Fruit fly (Drosophila melanogaster) whole organism, embryonic: Measurements from ENCODE around the gene Bet3.

Source experiments
- Atf6 ChIP-seq: fragments of 200-800 bp; sonication (Bioruptor generic); IDR thresholded peaks from 2 replicates; pipeline ENCODE4 v1.3.6; 2022; ENCODE audit warnings: missing biosample characterization, missing genetic modification characterization
- BEAF-32 ChIP-seq: fragments of 200-800 bp; sonication (Bioruptor generic); optimal IDR thresholded peaks from 3 replicates; lab custom pipeline; 2017; ENCODE audit warnings: missing biosample characterization, missing genetic modification characterization, mild to moderate bottlenecking, moderate library complexity, missing genetic modification reagents
- CG1024 ChIP-seq: fragments of 200-800 bp; sonication (Bioruptor generic); IDR thresholded peaks from 2 replicates; pipeline ENCODE4 v1.3.6; 2022; ENCODE audit warnings: missing biosample characterization, missing genetic modification characterization
- CG10321 ChIP-seq: fragments of 200-800 bp; sonication (Bioruptor generic); IDR thresholded peaks from 2 replicates; pipeline ENCODE4 v1.3.6; 2022; ENCODE audit warnings: missing biosample characterization, missing genetic modification characterization
- CG11504 ChIP-seq: fragments of 200-800 bp; sonication (Bioruptor generic); optimal IDR thresholded peaks from 3 replicates; lab custom pipeline; 2019; ENCODE audit warnings: missing biosample characterization, mild to moderate bottlenecking, missing genetic modification characterization, moderate library complexity
- CG12299 ChIP-seq: fragments of 200-800 bp; sonication (Bioruptor generic); optimal IDR thresholded peaks from 2 replicates; lab custom pipeline; 2018; ENCODE audit warnings: missing biosample characterization, mild to moderate bottlenecking, missing genetic modification characterization
- CG12659 ChIP-seq: fragments of 200-800 bp; sonication (Bioruptor generic); optimal IDR thresholded peaks from 3 replicates; lab custom pipeline; 2017; ENCODE audit warnings: mild to moderate bottlenecking, missing biosample characterization, missing genetic modification reagents, missing genetic modification characterization
- CG15011 ChIP-seq: fragments of 200-800 bp; sonication (Bioruptor generic); optimal IDR thresholded peaks from 3 replicates; lab custom pipeline; 2018; ENCODE audit warnings: missing biosample characterization, mild to moderate bottlenecking, missing genetic modification characterization
- CG1602 ChIP-seq: fragments of 200-800 bp; sonication (Bioruptor generic); optimal IDR thresholded peaks from 3 replicates; lab custom pipeline; 2016; ENCODE audit warnings: missing biosample characterization, missing genetic modification characterization
- CG16813 ChIP-seq: fragments of 200-800 bp; sonication (Bioruptor generic); IDR thresholded peaks from 3 replicates; pipeline ENCODE4 v1.3.6; 2022; ENCODE audit warnings: missing biosample characterization, missing genetic modification characterization; ENCODE audit not compliant: partially characterized antibody
- CG17359 ChIP-seq: fragments of 200-800 bp; sonication (Bioruptor generic); optimal IDR thresholded peaks from 3 replicates; lab custom pipeline; 2018; ENCODE audit warnings: missing biosample characterization, mild to moderate bottlenecking, missing genetic modification characterization, moderate library complexity
- CG1792 ChIP-seq: fragments of 200-800 bp; sonication (Bioruptor generic); optimal IDR thresholded peaks from 2 replicates; lab custom pipeline; 2016; ENCODE audit warnings: missing biosample characterization, missing genetic modification characterization
- CG2116 ChIP-seq: fragments of 200-800 bp; sonication (Bioruptor generic); optimal IDR thresholded peaks from 3 replicates; lab custom pipeline; 2018; ENCODE audit warnings: missing biosample characterization, mild to moderate bottlenecking, missing genetic modification characterization
- CG32532 ChIP-seq: fragments of 200-800 bp; sonication (Bioruptor generic); IDR thresholded peaks from 2 replicates; pipeline ENCODE4 v1.3.6; 2022; ENCODE audit warnings: missing biosample characterization, missing genetic modification characterization
- CG3726 ChIP-seq: fragments of 200-800 bp; sonication (Bioruptor generic); IDR thresholded peaks from 3 replicates; pipeline ENCODE4, ENCODE4 v1.3.6; 2022; ENCODE audit warnings: missing biosample characterization, missing genetic modification characterization
- CG6254 ChIP-seq: fragments of 200-800 bp; sonication (Bioruptor generic); optimal IDR thresholded peaks from 3 replicates; lab custom pipeline; 2017; ENCODE audit warnings: mild to moderate bottlenecking, missing biosample characterization, missing genetic modification reagents, missing genetic modification characterization
- CG8478 ChIP-seq: fragments of >200 bp; optimal IDR thresholded peaks from 2 replicates; lab custom pipeline; 2018
- CG8924 ChIP-seq: fragments of 200-800 bp; optimal IDR thresholded peaks from 3 replicates; lab custom pipeline; 2019; ENCODE audit warnings: missing biosample characterization, mild to moderate bottlenecking, missing genetic modification characterization, moderate library complexity
- CG8944 ChIP-seq: fragments of 200-800 bp; sonication (Bioruptor generic); optimal IDR thresholded peaks from 3 replicates; lab custom pipeline; 2016; ENCODE audit warnings: missing biosample characterization, missing genetic modification characterization
- CG9215 ChIP-seq: fragments of 200-800 bp; sonication (Bioruptor generic); IDR thresholded peaks from 2 replicates; pipeline ENCODE4 v1.3.6; 2022; ENCODE audit warnings: missing biosample characterization, missing genetic modification characterization
- CG9609 ChIP-seq: fragments of 200-800 bp; sonication (Bioruptor generic); optimal IDR thresholded peaks from 3 replicates; lab custom pipeline; 2016; ENCODE audit warnings: missing biosample characterization, missing genetic modification characterization
- Camta ChIP-seq: fragments of 200-800 bp; sonication (Bioruptor generic); optimal IDR thresholded peaks from 2 replicates; lab custom pipeline; 2016; ENCODE audit warnings: missing biosample characterization, missing genetic modification characterization
- D19B ChIP-seq: fragments of 200-800 bp; sonication (Bioruptor generic); optimal IDR thresholded peaks from 2 replicates; lab custom pipeline; 2017; ENCODE audit warnings: missing biosample characterization, mild to moderate bottlenecking, missing genetic modification characterization
- Dad ChIP-seq: fragments of 200-800 bp; sonication (Bioruptor generic); optimal IDR thresholded peaks from 3 replicates; lab custom pipeline; 2016; ENCODE audit warnings: missing biosample characterization, missing genetic modification characterization
- Dfd ChIP-seq, 2 experiments: fragments of >200 bp; optimal IDR thresholded peaks; 2 replicates each; lab custom pipeline; 2017; ENCODE audit warnings: missing biosample characterization in 2 of 2, missing genetic modification characterization in 2 of 2
- Dll ChIP-seq: fragments of 200-800 bp; sonication (Bioruptor generic); IDR thresholded peaks from 4 replicates; pipeline ENCODE4 v1.3.6; 2022; ENCODE audit warnings: missing biosample characterization, missing genetic modification characterization; ENCODE audit not compliant: partially characterized antibody
- Dref ChIP-seq: fragments of 200-800 bp; sonication (Bioruptor generic); IDR thresholded peaks from 2 replicates; pipeline ENCODE4 v1.3.6; 2022; ENCODE audit warnings: missing biosample characterization, missing genetic modification characterization
- Drgx ChIP-seq: fragments of 200-800 bp; sonication (Bioruptor generic); IDR thresholded peaks from 2 replicates; pipeline ENCODE4 v1.3.6; 2022; ENCODE audit warnings: missing biosample characterization, missing genetic modification characterization
- HLH54F ChIP-seq: fragments of 200-800 bp; sonication (Bioruptor generic); optimal IDR thresholded peaks from 3 replicates; lab custom pipeline; 2016; ENCODE audit warnings: missing biosample characterization, missing genetic modification characterization
- Jarid2 ChIP-seq: fragments of 200-800 bp; sonication (Bioruptor generic); optimal IDR thresholded peaks from 3 replicates; lab custom pipeline; 2017; ENCODE audit warnings: mild to moderate bottlenecking, missing biosample characterization, missing genetic modification reagents, missing genetic modification characterization
- Kr ChIP-seq: fragments of 200-800 bp; sonication (Bioruptor generic); optimal IDR thresholded peaks from 2 replicates; lab custom pipeline; 2017; ENCODE audit warnings: missing biosample characterization, mild to moderate bottlenecking, missing genetic modification characterization
- Neu2 ChIP-seq: fragments of 200-800 bp; sonication (Bioruptor generic); optimal IDR thresholded peaks from 3 replicates; lab custom pipeline; 2016; ENCODE audit warnings: missing biosample characterization, missing genetic modification characterization, borderline replicate concordance
- Sin3A ChIP-seq: fragments of >200 bp; optimal IDR thresholded peaks from 2 replicates; lab custom pipeline; 2018
- Sry-δ ChIP-seq: fragments of 200-800 bp; sonication (Bioruptor generic); optimal IDR thresholded peaks from 2 replicates; lab custom pipeline; 2016; ENCODE audit warnings: missing biosample characterization, missing genetic modification characterization
- chinmo ChIP-seq: fragments of 200-800 bp; sonication (Bioruptor generic); IDR thresholded peaks from 4 replicates; pipeline ENCODE4 v1.3.6; 2022; ENCODE audit warnings: missing biosample characterization, missing genetic modification characterization; ENCODE audit not compliant: partially characterized antibody
- emc ChIP-seq: fragments of 200-800 bp; sonication (Bioruptor generic); optimal IDR thresholded peaks from 2 replicates; lab custom pipeline; 2016; ENCODE audit warnings: missing biosample characterization, missing genetic modification characterization
- ewg ChIP-seq: fragments of 200-800 bp; sonication (Bioruptor generic); optimal IDR thresholded peaks from 3 replicates; lab custom pipeline; 2017; ENCODE audit warnings: mild to moderate bottlenecking, missing biosample characterization, missing genetic modification reagents, missing genetic modification characterization
- fd64A ChIP-seq: fragments of 200-800 bp; sonication (Bioruptor generic); optimal IDR thresholded peaks from 3 replicates; lab custom pipeline; 2018; ENCODE audit warnings: missing biosample characterization, mild to moderate bottlenecking, missing genetic modification characterization
- gce ChIP-seq: fragments of 200-800 bp; sonication (Bioruptor generic); IDR thresholded peaks from 3 replicates; pipeline ENCODE4 v1.3.6; 2022; ENCODE audit warnings: missing biosample characterization, missing genetic modification characterization
- jumu ChIP-seq: fragments of 200-800 bp; sonication (Bioruptor generic); optimal IDR thresholded peaks from 3 replicates; lab custom pipeline; 2016; ENCODE audit warnings: missing biosample characterization, missing genetic modification characterization
- kah ChIP-seq: fragments of 200-800 bp; sonication (Bioruptor generic); optimal IDR thresholded peaks from 2 replicates; lab custom pipeline; 2018; ENCODE audit warnings: missing biosample characterization, mild to moderate bottlenecking, missing genetic modification characterization
- lbe ChIP-seq: fragments of 200-800 bp; sonication (Bioruptor generic); optimal IDR thresholded peaks from 2 replicates; lab custom pipeline; 2016; ENCODE audit warnings: missing biosample characterization, mild to moderate bottlenecking, missing genetic modification characterization
- lola ChIP-seq, 3 experiments: fragments of >200 bp in 2 of 3; fragments of 200-800 bp in 1 of 3; sonication (Bioruptor generic) in 1 of 3; optimal IDR thresholded peaks; 2 replicates each; lab custom pipeline; 2017 to 2019; ENCODE audit warnings: missing biosample characterization in 3 of 3, missing genetic modification characterization in 3 of 3, mild to moderate bottlenecking in 1 of 3, moderate library complexity in 1 of 3
- nmo ChIP-seq: fragments of 200-800 bp; sonication (Bioruptor generic); optimal IDR thresholded peaks from 2 replicates; lab custom pipeline; 2018; ENCODE audit warnings: missing biosample characterization, mild to moderate bottlenecking, missing genetic modification characterization, moderate library complexity
- otp ChIP-seq: fragments of 200-800 bp; sonication (Bioruptor generic); IDR thresholded peaks from 3 replicates; pipeline ENCODE4, ENCODE4 v1.3.6; 2022; ENCODE audit warnings: missing biosample characterization, missing genetic modification characterization
- pan ChIP-seq, 4 experiments: fragments of >200 bp in 3 of 4; fragments of 200-800 bp in 1 of 4; sonication (Bioruptor generic) in 1 of 4; optimal IDR thresholded peaks in 3 of 4; IDR thresholded peaks in 1 of 4; 2 replicates each; pipeline versions ENCODE4 v1.3.6 to Lab custom; 2017 to 2022; ENCODE audit warnings: missing biosample characterization in 2 of 4, missing genetic modification characterization in 2 of 4, mixed read lengths in 1 of 4
- sd ChIP-seq: fragments of 200-800 bp; sonication (Bioruptor generic); optimal IDR thresholded peaks from 3 replicates; lab custom pipeline; 2018; ENCODE audit warnings: missing biosample characterization, mild to moderate bottlenecking, missing genetic modification characterization, moderate library complexity
- vvl ChIP-seq: fragments of 200-800 bp; sonication (Bioruptor generic); IDR thresholded peaks from 2 replicates; pipeline ENCODE4 v1.3.6; 2022; ENCODE audit warnings: missing biosample characterization, missing genetic modification characterization
- z ChIP-seq: fragments of 200-800 bp; sonication (Bioruptor generic); IDR thresholded peaks from 3 replicates; pipeline ENCODE4 v1.3.6; 2022; ENCODE audit warnings: missing biosample characterization, missing genetic modification characterization

The Bet3 gene

DNA sequence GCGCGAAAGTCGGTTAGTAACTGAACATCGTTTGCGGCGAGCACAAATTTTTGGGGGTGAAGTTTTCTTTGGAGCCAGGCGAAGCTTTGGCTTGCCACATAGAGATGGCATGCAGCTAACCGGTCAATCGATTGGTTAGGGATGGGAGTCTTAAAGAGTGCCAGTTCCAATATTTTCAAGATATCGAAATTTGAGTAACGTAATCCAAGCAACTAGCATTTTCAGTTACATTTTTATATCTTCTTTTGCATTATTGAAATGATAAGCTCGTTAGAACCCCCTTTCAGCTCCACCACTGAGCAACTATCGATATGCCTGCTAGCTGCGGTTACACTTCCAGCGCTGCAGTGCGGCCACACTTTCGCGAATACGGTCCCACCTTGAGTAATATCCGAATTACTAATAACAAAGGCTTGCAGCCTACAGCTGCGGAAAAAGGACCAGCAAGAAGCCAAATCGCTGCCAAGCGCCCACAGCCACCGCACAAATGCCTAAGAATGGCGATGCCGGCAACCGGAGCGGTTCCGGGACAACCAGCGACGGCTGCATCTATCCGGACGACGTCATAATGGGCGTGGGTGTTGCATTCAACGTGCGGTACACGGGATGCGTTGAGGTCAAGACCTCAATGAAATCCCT is 15.3 kb downstream of the Bet3 start, which contains the start of the genes Atat and Shc (continued):
- TF ChIP-seq CG8924 (tag; lab: Kevin White, UChicago) (peak; percentile 98), chinmo (GFP tag; lab: Robert Waterston, UW) (peak; percentile 53; the same call in 2 of the 4 replicates), ewg (GFP tag; lab: Kevin White, UChicago) (peak; percentile 98), Dad (GFP tag; lab: Kevin White, UChicago) (peak; percentile 99), Kr (GFP tag; lab: Kevin White, UChicago) (no peak), Sin3A (lab: Kevin White, UChicago) (peak; percentile 100), kah (GFP tag; lab: Kevin White, UChicago) (peak; percentile 89), otp (GFP tag; lab: Robert Waterston, UW) (peak; percentile 99), Sry-δ (peak; percentile 100), CG2116 (GFP tag; lab: Kevin White, UChicago) (peak; percentile 93), HLH54F (peak; percentile 100), CG12299 (tag; lab: Kevin White, UChicago) (peak; percentile 95), CG9215 (GFP tag; lab: Robert Waterston, UW) (peak; percentile 100), CG9609 (GFP tag; lab: Kevin White, UChicago) (peak; percentile 100), BEAF-32 (GFP tag; lab: Kevin White, UChicago) (peak; percentile 99), Camta (GFP tag; lab: Kevin White, UChicago) (peak; percentile 99), sd (tag; lab: Kevin White, UChicago) (peak; percentile 93), CG1792 (GFP tag; lab: Kevin White, UChicago) (peak; percentile 99), Dref (GFP tag; lab: Robert Waterston, UW) (peak; percentile 87), CG6254 (peak; percentile 90), CG15011 (GFP tag; lab: Kevin White, UChicago) (peak; percentile 96), CG3726 (GFP tag; lab: Robert Waterston, UW) (peak; percentile 99), CG17359 (peak; percentile 98), Atf6 (GFP tag; lab: Robert Waterston, UW) (peak; percentile 99), fd64A (GFP tag; lab: Kevin White, UChicago) (peak; percentile 89), CG11504 (tag; lab: Kevin White, UChicago) (peak; percentile 97), Jarid2 (GFP tag; lab: Kevin White, UChicago) (peak; percentile 91), Neu2 (GFP tag; lab: Kevin White, UChicago) (peak; percentile 97), vvl (GFP tag; lab: Robert Waterston, UW) (peak; percentile 99), D19B (GFP tag; lab: Kevin White, UChicago) (peak; percentile 97), CG8944 (peak; percentile 100), Dfd (GFP tag; optimal IDR thresholded peaks at IDR 0.05; lab: Kevin White, UChicago) (peak in 1 of 2 experiments; percentile 87), lbe (GFP tag; lab: Kevin White, UChicago) (peak; percentile 97), CG32532 (GFP tag; lab: Robert Waterston, UW) (peak; percentile 100), z (GFP tag; lab: Robert Waterston, UW) (peak; percentile 73; the same call in 2 of the 3 replicates), CG1024 (peak; percentile 96), gce (GFP tag; lab: Robert Waterston, UW) (peak; percentile 98), emc (GFP tag; lab: Kevin White, UChicago) (peak; percentile 99), Dll (GFP tag; lab: Robert Waterston, UW) (peak; percentile 93), pan (optimal IDR thresholded peaks at IDR 0.05; lab: Kevin White, UChicago) (no peak), pan (GFP tag; optimal IDR thresholded peaks at IDR 0.05 in 1 of 2, IDR thresholded peaks at IDR 0.05 in 1 of 2) (peak in 1 of 2 experiments; percentile 99), CG8478 (peak; percentile 55), CG12659 (GFP tag; lab: Kevin White, UChicago) (peak; percentile 99), nmo (GFP tag; lab: Kevin White, UChicago) (peak; percentile 99), lola (GFP tag; optimal IDR thresholded peaks at IDR 0.05; lab: Kevin White, UChicago) (peak in 1 of 3 experiments; percentile 98), jumu (GFP tag; lab: Kevin White, UChicago) (peak; percentile 100), CG10321 (GFP tag; lab: Robert Waterston, UW) (peak; percentile 87), CG1602 (GFP tag; lab: Kevin White, UChicago) (peak; percentile 100), Drgx (peak; percentile 97), CG16813 (peak; percentile 96)
